Fruit fly (Drosophila melanogaster): ENCODE measurements around the gene CG33109.

- TF ChIP-seq CG8478 (optimal IDR thresholded peaks at IDR 0.05) (no peak), CTCF (optimal IDR thresholded peaks at IDR 0.05) (no peak)
These were observed 38.4 kb upstream of the CG33109 start, which contains the start of gene MetRS-m for dm6 chr3R:14259821-14260220.
